Fruit fly (Drosophila melanogaster) whole organism, embryonic: ENCODE measurements around the gene Hrb27C.

Source experiments
- C15 ChIP-seq: fragments of 200-800 bp; sonication (Bioruptor generic); IDR thresholded peaks from 3 replicates; pipeline ENCODE4 v1.3.6; 2022; ENCODE audit warnings: missing biosample characterization, missing genetic modification characterization
- CG10267 ChIP-seq: fragments of 200-800 bp; sonication (Bioruptor generic); optimal IDR thresholded peaks from 2 replicates; lab custom pipeline; 2018; ENCODE audit warnings: missing biosample characterization, mild to moderate bottlenecking, missing genetic modification characterization, moderate library complexity
- CG10979 ChIP-seq: fragments of 200-800 bp; sonication (Bioruptor generic); optimal IDR thresholded peaks from 2 replicates; lab custom pipeline; 2018; ENCODE audit warnings: missing biosample characterization, mild to moderate bottlenecking, missing genetic modification characterization, moderate library complexity
- CG11247 ChIP-seq: fragments of 200-800 bp; sonication (Bioruptor generic); IDR thresholded peaks from 2 replicates; pipeline ENCODE4 v1.3.6; 2022; ENCODE audit warnings: missing biosample characterization, missing genetic modification characterization
- CG11695 ChIP-seq: fragments of 200-800 bp; sonication (Bioruptor generic); IDR thresholded peaks from 3 replicates; pipeline ENCODE4 v1.3.6; 2022; ENCODE audit warnings: missing biosample characterization, missing genetic modification characterization
- CG11696 ChIP-seq: fragments of 200-800 bp; sonication (Bioruptor generic); IDR thresholded peaks from 2 replicates; pipeline ENCODE4 v1.3.6; 2022; ENCODE audit warnings: missing biosample characterization, missing genetic modification characterization
- CG12104 ChIP-seq: fragments of 200-800 bp; sonication (Bioruptor generic); optimal IDR thresholded peaks from 3 replicates; lab custom pipeline; 2016; ENCODE audit warnings: missing biosample characterization, missing genetic modification characterization
- CG12744 ChIP-seq: fragments of 200-800 bp; sonication (Bioruptor generic); optimal IDR thresholded peaks from 2 replicates; lab custom pipeline; 2016; ENCODE audit warnings: missing biosample characterization, missing genetic modification characterization
- CG12769 ChIP-seq: fragments of 200-800 bp; sonication (Bioruptor generic); optimal IDR thresholded peaks from 2 replicates; lab custom pipeline; 2019; ENCODE audit warnings: missing biosample characterization, mild to moderate bottlenecking, missing genetic modification characterization, moderate library complexity
- CG13424 ChIP-seq: fragments of 200-800 bp; sonication (Bioruptor generic); optimal IDR thresholded peaks from 2 replicates; lab custom pipeline; 2019; ENCODE audit warnings: missing biosample characterization, mild to moderate bottlenecking, missing genetic modification characterization, moderate library complexity
- CG13624 ChIP-seq: fragments of 200-800 bp; sonication (Bioruptor generic); optimal IDR thresholded peaks from 2 replicates; lab custom pipeline; 2016; ENCODE audit warnings: missing biosample characterization, missing genetic modification characterization
- CG13894 ChIP-seq: fragments of 200-800 bp; sonication (Bioruptor generic); optimal IDR thresholded peaks from 3 replicates; lab custom pipeline; 2018; ENCODE audit warnings: missing biosample characterization, mild to moderate bottlenecking, missing genetic modification characterization, moderate library complexity
- CG18011 ChIP-seq: fragments of 200-800 bp; sonication (Bioruptor generic); optimal IDR thresholded peaks from 2 replicates; lab custom pipeline; 2017; ENCODE audit warnings: missing biosample characterization, missing genetic modification characterization, mild to moderate bottlenecking, moderate library complexity, missing genotype
- CG2116 ChIP-seq: fragments of 200-800 bp; sonication (Bioruptor generic); optimal IDR thresholded peaks from 3 replicates; lab custom pipeline; 2018; ENCODE audit warnings: missing biosample characterization, mild to moderate bottlenecking, missing genetic modification characterization
- CG2120 ChIP-seq: fragments of 200-800 bp; sonication (Bioruptor generic); optimal IDR thresholded peaks from 3 replicates; lab custom pipeline; 2016; ENCODE audit warnings: missing biosample characterization, missing genetic modification characterization
- CG31388 ChIP-seq: fragments of 200-800 bp; sonication (Bioruptor generic); optimal IDR thresholded peaks from 2 replicates; lab custom pipeline; 2016; ENCODE audit warnings: missing biosample characterization, missing genetic modification characterization
- CG3163 ChIP-seq: fragments of 200-800 bp; sonication (Bioruptor generic); optimal IDR thresholded peaks from 3 replicates; lab custom pipeline; 2016; ENCODE audit warnings: missing biosample characterization, missing genetic modification characterization
- CG3407 ChIP-seq: fragments of 200-800 bp; sonication (Bioruptor generic); optimal IDR thresholded peaks from 2 replicates; lab custom pipeline; 2018; ENCODE audit warnings: missing biosample characterization, mild to moderate bottlenecking, missing genetic modification characterization
- CG34422 ChIP-seq: fragments of 200-800 bp; sonication (Bioruptor generic); IDR thresholded peaks from 3 replicates; pipeline ENCODE4 v1.3.6; 2022; ENCODE audit warnings: missing biosample characterization, missing genetic modification characterization
- CG4282 ChIP-seq: fragments of 200-800 bp; sonication (Bioruptor generic); optimal IDR thresholded peaks from 2 replicates; lab custom pipeline; 2016; ENCODE audit warnings: missing biosample characterization, missing genetic modification characterization
- CG6813 ChIP-seq: fragments of 200-800 bp; sonication (Bioruptor generic); optimal IDR thresholded peaks from 2 replicates; lab custom pipeline; 2017; ENCODE audit warnings: missing biosample characterization, missing genetic modification characterization, mild to moderate bottlenecking, moderate library complexity, missing genetic modification reagents
- CG7357 ChIP-seq: fragments of 200-800 bp; sonication (Bioruptor generic); IDR thresholded peaks from 3 replicates; pipeline ENCODE4 v1.3.6; 2022; ENCODE audit warnings: missing biosample characterization, missing genetic modification characterization
- CG7745 ChIP-seq: fragments of 200-800 bp; sonication (Bioruptor generic); optimal IDR thresholded peaks from 2 replicates; lab custom pipeline; 2018; ENCODE audit warnings: missing biosample characterization, mild to moderate bottlenecking, missing genetic modification characterization, moderate library complexity
- CG9609 ChIP-seq: fragments of 200-800 bp; sonication (Bioruptor generic); optimal IDR thresholded peaks from 3 replicates; lab custom pipeline; 2016; ENCODE audit warnings: missing biosample characterization, missing genetic modification characterization
- CG9797 ChIP-seq: fragments of 200-800 bp; sonication (Bioruptor generic); optimal IDR thresholded peaks from 3 replicates; lab custom pipeline; 2018; ENCODE audit warnings: missing biosample characterization, mild to moderate bottlenecking, missing genetic modification characterization
- Chrac-16 ChIP-seq: fragments of 200-800 bp; sonication (Bioruptor generic); optimal IDR thresholded peaks from 3 replicates; lab custom pipeline; 2016; ENCODE audit warnings: missing biosample characterization, missing genetic modification characterization
- D19A ChIP-seq: fragments of 200-800 bp; optimal IDR thresholded peaks from 3 replicates; lab custom pipeline; 2019; ENCODE audit warnings: missing biosample characterization, mild to moderate bottlenecking, missing genetic modification characterization, moderate library complexity
- Ets65A ChIP-seq: fragments of 200-800 bp; sonication (Bioruptor generic); peaks from one replicate; lab custom pipeline; 2016; ENCODE audit warnings: missing biosample characterization, missing genetic modification characterization
- Ets97D ChIP-seq: fragments of 200-800 bp; sonication (Bioruptor generic); optimal IDR thresholded peaks from 3 replicates; lab custom pipeline; 2016; ENCODE audit warnings: missing biosample characterization, missing genetic modification characterization
- HmgD ChIP-seq: fragments of 200-800 bp; sonication (Bioruptor generic); optimal IDR thresholded peaks from 3 replicates; lab custom pipeline; 2016; ENCODE audit warnings: missing biosample characterization, missing genetic modification characterization
- Hr3 ChIP-seq: fragments of 200-800 bp; sonication (Bioruptor generic); optimal IDR thresholded peaks from 3 replicates; lab custom pipeline; 2016; ENCODE audit warnings: missing biosample characterization, missing genetic modification characterization
- Hr39 ChIP-seq: fragments of >200 bp; optimal IDR thresholded peaks from 2 replicates; lab custom pipeline; 2017
- Max ChIP-seq: fragments of 200-800 bp; sonication (Bioruptor generic); optimal IDR thresholded peaks from 2 replicates; lab custom pipeline; 2016; ENCODE audit warnings: missing biosample characterization, mild to moderate bottlenecking, missing genetic modification characterization
- Mes4 ChIP-seq: fragments of 200-800 bp; sonication (Bioruptor generic); optimal IDR thresholded peaks from 2 replicates; lab custom pipeline; 2016; ENCODE audit warnings: missing biosample characterization, missing genetic modification characterization
- Oaz ChIP-seq: fragments of 200-800 bp; sonication (Bioruptor generic); IDR thresholded peaks from 2 replicates; pipeline ENCODE4 v1.3.6; 2022; ENCODE audit warnings: missing biosample characterization, missing genetic modification characterization
- Ssrp ChIP-seq: fragments of 200-800 bp; sonication (Bioruptor generic); optimal IDR thresholded peaks from 2 replicates; lab custom pipeline; 2018; ENCODE audit warnings: missing biosample characterization, mild to moderate bottlenecking, missing genetic modification characterization, moderate library complexity
- Xrp1 ChIP-seq: fragments of 200-800 bp; sonication (Bioruptor generic); IDR thresholded peaks from 2 replicates; pipeline ENCODE4 v1.3.6; 2022; ENCODE audit warnings: missing biosample characterization, missing genetic modification characterization
- ac ChIP-seq: fragments of 200-800 bp; sonication (Bioruptor generic); optimal IDR thresholded peaks from 3 replicates; lab custom pipeline; 2017; ENCODE audit warnings: missing biosample characterization, mild to moderate bottlenecking, missing genetic modification characterization
- ato ChIP-seq: fragments of 200-800 bp; sonication (Bioruptor generic); IDR thresholded peaks from 2 replicates; pipeline ENCODE4 v1.3.6; 2022; ENCODE audit warnings: missing biosample characterization, missing genetic modification characterization; ENCODE audit not compliant: partially characterized antibody
- bigmax ChIP-seq: fragments of 200-800 bp; sonication (Bioruptor generic); optimal IDR thresholded peaks from 2 replicates; lab custom pipeline; 2018; ENCODE audit warnings: missing biosample characterization, mild to moderate bottlenecking, missing genetic modification characterization
- bowl ChIP-seq: fragments of 200-800 bp; sonication (Bioruptor generic); IDR thresholded peaks from 2 replicates; pipeline ENCODE4 v1.3.6; 2022; ENCODE audit warnings: missing biosample characterization, missing genetic modification characterization
- caup ChIP-seq: fragments of 200-800 bp; sonication (Bioruptor generic); optimal IDR thresholded peaks from 3 replicates; lab custom pipeline; 2017; ENCODE audit warnings: missing biosample characterization, mild to moderate bottlenecking, missing genetic modification characterization, moderate library complexity; ENCODE audit not compliant: severe bottlenecking
- fd102C ChIP-seq: fragments of 200-800 bp; sonication (Bioruptor generic); optimal IDR thresholded peaks from 2 replicates; lab custom pipeline; 2018; ENCODE audit warnings: missing biosample characterization, mild to moderate bottlenecking, missing genetic modification characterization, moderate library complexity
- gcm2 ChIP-seq: fragments of 200-800 bp; sonication (Bioruptor generic); optimal IDR thresholded peaks from 2 replicates; lab custom pipeline; 2016; ENCODE audit warnings: missing biosample characterization, missing genetic modification characterization
- h ChIP-seq: fragments of >200 bp; optimal IDR thresholded peaks from 2 replicates; lab custom pipeline; 2017
- kay ChIP-seq: fragments of 200-800 bp; sonication (Bioruptor generic); optimal IDR thresholded peaks from 2 replicates; lab custom pipeline; 2016; ENCODE audit warnings: missing biosample characterization, missing genetic modification characterization
- pum ChIP-seq: fragments of 200-800 bp; sonication (Bioruptor generic); optimal IDR thresholded peaks from 2 replicates; lab custom pipeline; 2016; ENCODE audit warnings: missing biosample characterization, missing genetic modification characterization
- salm ChIP-seq: fragments of 200-800 bp; sonication (Bioruptor generic); optimal IDR thresholded peaks from 2 replicates; lab custom pipeline; 2018; ENCODE audit warnings: missing biosample characterization, mild to moderate bottlenecking, missing genetic modification characterization
- scrt ChIP-seq: fragments of 200-800 bp; sonication (Bioruptor generic); optimal IDR thresholded peaks from 2 replicates; lab custom pipeline; 2018; ENCODE audit warnings: missing biosample characterization, mild to moderate bottlenecking, missing genetic modification characterization, moderate library complexity
- seq ChIP-seq: fragments of 200-800 bp; sonication (Bioruptor generic); IDR thresholded peaks from 2 replicates; pipeline ENCODE4 v1.3.6; 2022; ENCODE audit warnings: missing biosample characterization, missing genetic modification characterization
- wor ChIP-seq: fragments of 200-800 bp; sonication (Bioruptor generic); IDR thresholded peaks from 2 replicates; pipeline ENCODE4 v1.3.6; 2022; ENCODE audit warnings: missing biosample characterization, missing genetic modification characterization

Hrb27C gene

dm6 chr2L:6922091-6922753 lies 1.7 kb downstream of the Hrb27C start (continued):
- peak; percentile 69 for TF ChIP-seq Ssrp (tag; lab: Kevin White, UChicago)
- no peak for TF ChIP-seq HmgD (GFP tag; lab: Kevin White, UChicago)
- peak; percentile 65 for TF ChIP-seq CG13424
- TF ChIP-seq Hr3 (GFP tag; lab: Kevin White, UChicago), result peak; percentile 35
- TF ChIP-seq fd102C, result no peak
- TF ChIP-seq Oaz, result no peak; the same call in 1 of the 2 replicates
- no peak for TF ChIP-seq CG7745
- peak; percentile 66 for TF ChIP-seq D19A
- peak; percentile 52 for TF ChIP-seq Max (GFP tag; lab: Kevin White, UChicago)
- TF ChIP-seq CG12744 (GFP tag; lab: Kevin White, UChicago), result peak; percentile 58
- peak; percentile 5 for TF ChIP-seq kay (GFP tag; lab: Kevin White, UChicago)
- no peak for TF ChIP-seq Hr39
- TF ChIP-seq ato (GFP tag; lab: Robert Waterston, UW), result no peak
- TF ChIP-seq bowl (GFP tag; lab: Robert Waterston, UW), result peak; percentile 43; the same call in 1 of the 2 replicates
- peak; percentile 62 for TF ChIP-seq Chrac-16
- no peak for TF ChIP-seq CG31388 (GFP tag; lab: Kevin White, UChicago)
- TF ChIP-seq CG9609, result peak; percentile 68
- peak; percentile 59; the same call in 1 of the 2 replicates for TF ChIP-seq CG11696 (GFP tag; lab: Robert Waterston, UW)
- TF ChIP-seq Mes4, result peak; percentile 66
- TF ChIP-seq CG13624, result peak; percentile 62
- peak; percentile 43 for TF ChIP-seq CG18011
- peak; percentile 53 for TF ChIP-seq CG3163
- peak; percentile 90 for TF ChIP-seq Xrp1 (GFP tag; lab: Robert Waterston, UW)
- TF ChIP-seq CG10267 (tag; lab: Kevin White, UChicago), result peak; percentile 69
- no peak for TF ChIP-seq CG9797 (GFP tag; lab: Kevin White, UChicago)
- peak; percentile 96 for TF ChIP-seq Ets65A
- TF ChIP-seq Ets97D (GFP tag; lab: Kevin White, UChicago), result peak; percentile 34
- 0 out of 3 replicates have a peak, but pooled peaks have one; percentile 55 for TF ChIP-seq C15 (GFP tag; lab: Robert Waterston, UW)
- TF ChIP-seq CG6813 (GFP tag; lab: Kevin White, UChicago), result no peak
- peak; percentile 60 for TF ChIP-seq caup (GFP tag; lab: Kevin White, UChicago)
- TF ChIP-seq CG12104 (GFP tag; lab: Kevin White, UChicago), result peak; percentile 1
- peak; percentile 36 for TF ChIP-seq salm (tag; lab: Kevin White, UChicago)
- TF ChIP-seq ac (GFP tag; lab: Kevin White, UChicago), result no peak
- TF ChIP-seq CG4282 (GFP tag; lab: Kevin White, UChicago), result peak; percentile 19
- TF ChIP-seq bigmax (GFP tag; lab: Kevin White, UChicago), result no peak
- TF ChIP-seq CG7357 (GFP tag; lab: Robert Waterston, UW), result no peak
- TF ChIP-seq CG11247 (GFP tag; lab: Robert Waterston, UW), result no peak
- TF ChIP-seq wor, result peak; percentile 47; the same call in 1 of the 2 replicates
- TF ChIP-seq gcm2 (GFP tag; lab: Kevin White, UChicago), result peak; percentile 8
- no peak for TF ChIP-seq CG13894 (tag; lab: Kevin White, UChicago)
- TF ChIP-seq h, result no peak
- TF ChIP-seq CG10979 (tag; lab: Kevin White, UChicago), result peak; percentile 78
- peak; percentile 61 for TF ChIP-seq CG12769 (tag; lab: Kevin White, UChicago)
- TF ChIP-seq CG2120 (GFP tag; lab: Kevin White, UChicago), result peak; percentile 70
- peak; percentile 74 for TF ChIP-seq CG34422 (GFP tag; lab: Robert Waterston, UW)
- TF ChIP-seq CG11695 (GFP tag; lab: Robert Waterston, UW), result peak; percentile 76
- TF ChIP-seq CG2116, result peak; percentile 33
- TF ChIP-seq seq (GFP tag; lab: Robert Waterston, UW), result peak; percentile 67; the same call in 1 of the 2 replicates
- peak; percentile 32 for TF ChIP-seq CG3407 (GFP tag; lab: Kevin White, UChicago)
- TF ChIP-seq pum (GFP tag; lab: Kevin White, UChicago), result peak; percentile 57
- no peak for TF ChIP-seq scrt
